Fruit fly (Drosophila melanogaster): ENCODE results near the gene CG14105.

CG14105 gene

dm6 chr3L:13442400-13442799, 15.9 kb upstream of the CG14105 start, which contains the start of gene cmb (continued):
- TF ChIP-seq acj6 (GFP tag; optimal IDR thresholded peaks at IDR 0.05): peak; percentile 43
- no peak for TF ChIP-seq Hr38 (GFP tag; optimal IDR thresholded peaks at IDR 0.05)
- TF ChIP-seq CG16779 (tag; optimal IDR thresholded peaks at IDR 0.05): peak; percentile 92
- peak; percentile 93 for TF ChIP-seq CG32006 (GFP tag; optimal IDR thresholded peaks at IDR 0.05)
- peak; percentile 92 to 93 for TF ChIP-seq ss (GFP tag; optimal IDR thresholded peaks at IDR 0.05)
- peak; percentile 74 for TF ChIP-seq Hr4 (GFP tag; optimal IDR thresholded peaks at IDR 0.05)
- peak; percentile 34 for TF ChIP-seq CG7368 (GFP tag; optimal IDR thresholded peaks at IDR 0.05)
- peak; percentile 79 for TF ChIP-seq Gug (GFP tag; IDR thresholded peaks at IDR 0.05)
- TF ChIP-seq Met (GFP tag; optimal IDR thresholded peaks at IDR 0.05): no peak
- peak; percentile 88 for TF ChIP-seq spab (GFP tag; optimal IDR thresholded peaks at IDR 0.05)
- peak; percentile 90 for TF ChIP-seq CG1621 (tag; optimal IDR thresholded peaks at IDR 0.05)
- TF ChIP-seq CG9139 (GFP tag; optimal IDR thresholded peaks at IDR 0.05): peak; percentile 91
- peak; percentile 41 for TF ChIP-seq topi (GFP tag; optimal IDR thresholded peaks at IDR 0.05)
- TF ChIP-seq CG6808 (GFP tag; optimal IDR thresholded peaks at IDR 0.05): peak; percentile 87
- peak; percentile 97 for TF ChIP-seq eg (GFP tag; IDR thresholded peaks at IDR 0.05)
- peak; percentile 8 for TF ChIP-seq lz (GFP tag; optimal IDR thresholded peaks at IDR 0.05)
- peak; percentile 88 for TF ChIP-seq dsx (GFP tag; optimal IDR thresholded peaks at IDR 0.05; ENCODE audit: poor library complexity, severe bottlenecking)
- TF ChIP-seq CG4318 (GFP tag; optimal IDR thresholded peaks at IDR 0.05): no peak
- peak; percentile 66 for TF ChIP-seq fd59A (GFP tag; optimal IDR thresholded peaks at IDR 0.05)
- peak; percentile 96 for TF ChIP-seq CG8119 (GFP tag; IDR thresholded peaks at IDR 0.05)
- no peak for TF ChIP-seq fkh (GFP tag; optimal IDR thresholded peaks at IDR 0.05)

DNA sequence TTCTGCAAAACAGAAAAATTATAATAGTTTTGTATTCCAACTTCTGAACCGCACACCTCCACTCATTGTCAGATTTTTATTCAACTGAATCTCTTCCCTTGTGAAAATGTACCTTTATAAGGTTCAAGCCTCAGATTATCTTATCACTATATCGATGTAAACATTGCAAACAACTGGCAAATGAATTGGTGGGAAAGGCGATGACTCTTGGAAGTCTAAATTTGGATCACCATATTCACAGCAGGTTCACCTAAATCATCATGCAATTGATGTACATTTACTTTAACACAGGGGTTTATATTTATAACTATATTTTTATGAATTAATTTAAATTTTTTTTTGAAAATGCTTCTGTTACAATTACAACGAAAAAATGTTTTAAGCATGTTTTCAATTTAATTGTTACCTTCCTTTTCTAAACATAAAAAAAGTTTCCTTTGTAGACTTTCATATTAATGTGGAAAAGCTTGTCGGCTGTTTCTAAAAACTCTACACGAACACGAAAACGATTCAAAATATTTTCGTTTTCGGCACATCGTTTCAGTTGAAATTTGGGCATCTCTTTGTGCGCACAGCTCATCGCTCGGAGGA, 14.0 kb upstream of the CG14105 start, which contains the start of the genes CG10140 and CG14109:
CG10140 (minus strand) TSS at position 101 of the 591 bp plus-strand sequence.
CG14109 (plus strand) TSS at position 541 of the 591 bp plus-strand sequence.
- TF ChIP-seq CG6163 (GFP tag; IDR thresholded peaks at IDR 0.05) (no peak), Eip75B (GFP tag; optimal IDR thresholded peaks at IDR 0.05) (no peak), Sox14 (GFP tag; optimal IDR thresholded peaks at IDR 0.05) (no peak), CG6808 (GFP tag; optimal IDR thresholded peaks at IDR 0.05) (no peak), ss (GFP tag; optimal IDR thresholded peaks at IDR 0.05) (no peak), acj6 (GFP tag; optimal IDR thresholded peaks at IDR 0.05) (no peak), Eip93F (GFP tag; optimal IDR thresholded peaks at IDR 0.05) (no peak), CG9139 (GFP tag; optimal IDR thresholded peaks at IDR 0.05) (no peak), dac (GFP tag; optimal IDR thresholded peaks at IDR 0.05) (no peak), achi (GFP tag; optimal IDR thresholded peaks at IDR 0.05) (no peak), Met (GFP tag; optimal IDR thresholded peaks at IDR 0.05) (no peak), CG11294 (GFP tag; IDR thresholded peaks at IDR 0.05) (no peak), CG6792 (GFP tag; optimal IDR thresholded peaks at IDR 0.05) (no peak), fkh (GFP tag; optimal IDR thresholded peaks at IDR 0.05) (no peak), cyc (GFP tag; optimal IDR thresholded peaks at IDR 0.05) (no peak), Eip78C (GFP tag) (no peak), CG15336 (GFP tag; IDR thresholded peaks at IDR 0.05) (no peak), svp (GFP tag) (no peak), vri (GFP tag; optimal IDR thresholded peaks at IDR 0.05) (no peak)

DNA sequence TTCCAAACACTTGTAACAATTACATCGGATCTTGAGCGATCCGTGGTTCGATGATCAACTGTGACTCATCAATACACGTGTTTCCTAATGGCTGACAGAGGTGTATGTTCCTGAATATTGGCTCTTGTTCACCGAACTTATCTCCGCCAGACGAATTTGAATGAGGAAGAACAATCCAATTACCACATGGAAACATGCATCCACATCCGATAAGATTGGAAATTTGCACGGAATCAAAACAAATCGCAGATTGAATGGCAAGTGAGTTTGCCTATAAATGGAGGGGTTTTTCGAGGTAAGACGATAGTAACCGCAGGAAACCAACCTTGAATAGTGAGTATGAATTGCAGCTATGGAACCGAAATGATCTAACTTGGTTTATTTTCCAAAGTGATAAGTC, 11.2 kb upstream of the CG14105 start, which contains the start of gene CG10725:
CG10725 (plus strand) TSS at position 301 of the 400 bp plus-strand sequence.
- TF ChIP-seq CG11294 (GFP tag; IDR thresholded peaks at IDR 0.05) (no peak), Ets21C (GFP tag; optimal IDR thresholded peaks at IDR 0.05) (no peak), esn (GFP tag; optimal IDR thresholded peaks at IDR 0.05) (no peak), CG6792 (GFP tag; optimal IDR thresholded peaks at IDR 0.05) (no peak), topi (GFP tag; optimal IDR thresholded peaks at IDR 0.05) (no peak), CG9139 (GFP tag; optimal IDR thresholded peaks at IDR 0.05) (no peak), Sox102F (GFP tag; optimal IDR thresholded peaks at IDR 0.05) (no peak), CG7368 (GFP tag; optimal IDR thresholded peaks at IDR 0.05) (no peak), eg (GFP tag; IDR thresholded peaks at IDR 0.05) (no peak), CG10669 (GFP tag; optimal IDR thresholded peaks at IDR 0.05) (no peak), spab (GFP tag; optimal IDR thresholded peaks at IDR 0.05) (no peak), Lpt (GFP tag; optimal IDR thresholded peaks at IDR 0.05) (no peak), CG16779 (tag; optimal IDR thresholded peaks at IDR 0.05) (no peak), Eip93F (GFP tag; optimal IDR thresholded peaks at IDR 0.05) (no peak), Hr38 (GFP tag; optimal IDR thresholded peaks at IDR 0.05) (no peak)
